1 fruit fly cellular context compared by ENCODE assay signal in the genomic region with DNA sequence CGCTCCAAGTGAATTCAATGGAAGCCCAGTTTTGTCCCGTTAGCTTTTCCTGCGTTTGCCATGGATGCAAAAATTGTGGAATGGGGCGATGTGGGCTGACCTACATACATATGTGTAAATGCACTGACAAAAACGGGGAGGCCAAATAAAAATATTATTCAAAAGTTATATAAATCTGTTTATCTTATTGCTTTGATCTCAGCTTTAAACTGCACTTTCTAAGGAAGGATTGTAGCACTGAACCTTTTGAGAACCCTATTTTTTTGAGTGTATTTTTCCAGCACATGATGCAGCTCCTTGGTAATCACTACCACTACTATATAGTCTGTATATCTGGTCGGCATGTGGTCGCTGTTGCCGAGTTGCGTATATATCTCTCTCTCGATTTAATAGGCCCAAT.
TF ChIP-seq lines count a peak whose summit lies in the region.

No protein-coding gene starts in this region.

TF ChIP-seq in whole organism, embryonic, 481 proteins besides CTCF, POLR2A, EP300 and RAD21 (continued from another document and continues in another):
- TF ChIP-seq trem (tag; optimal IDR thresholded peaks at IDR 0.05; lab: Kevin White, UChicago) = peak; percentile 21
- TF ChIP-seq bab2 (GFP tag; optimal IDR thresholded peaks at IDR 0.05; lab: Kevin White, UChicago) = no peak
- 0 out of 2 replicates have a peak, but pooled peaks have one; percentile 35 for TF ChIP-seq CG10959 (GFP tag; IDR thresholded peaks at IDR 0.05; lab: Robert Waterston, UW)
- TF ChIP-seq peb (GFP tag; IDR thresholded peaks at IDR 0.05; lab: Robert Waterston, UW) = no peak; the same call in 1 of the 2 replicates
- TF ChIP-seq ems (GFP tag; optimal IDR thresholded peaks at IDR 0.05; lab: Kevin White, UChicago) = peak; percentile 18
- no peak for TF ChIP-seq CG2120 (GFP tag; optimal IDR thresholded peaks at IDR 0.05; lab: Kevin White, UChicago)
- peak; percentile 24 for TF ChIP-seq scrt (GFP tag; optimal IDR thresholded peaks at IDR 0.05; lab: Kevin White, UChicago)
- peak in 1 of 2 experiments; percentile 55 for TF ChIP-seq Hr51 (GFP tag; optimal IDR thresholded peaks at IDR 0.05; lab: Kevin White, UChicago)
- no peak for TF ChIP-seq CG10274 (GFP tag; optimal IDR thresholded peaks at IDR 0.05; lab: Kevin White, UChicago)
- no peak for TF ChIP-seq exex (tag; optimal IDR thresholded peaks at IDR 0.05; lab: Kevin White, UChicago)
- TF ChIP-seq sob (GFP tag; IDR thresholded peaks at IDR 0.05; lab: Robert Waterston, UW) = peak; percentile 38; the same call in 1 of the 2 replicates
- no peak for TF ChIP-seq GATAe (GFP tag; conservative IDR thresholded peaks at IDR 0.05; lab: Robert Waterston, UW)
- peak; percentile 64; the same call in 1 of the 3 replicates for TF ChIP-seq zfh1 (GFP tag; IDR thresholded peaks at IDR 0.05; lab: Robert Waterston, UW)
- no peak for TF ChIP-seq fd3F (GFP tag; optimal IDR thresholded peaks at IDR 0.05; lab: Kevin White, UChicago)
- TF ChIP-seq Ets65A (GFP tag; lab: Kevin White, UChicago) = no peak
- TF ChIP-seq tx (GFP tag; optimal IDR thresholded peaks at IDR 0.05; lab: Kevin White, UChicago) = no peak
- no peak for TF ChIP-seq CG34224 (GFP tag; IDR thresholded peaks at IDR 0.05; lab: Robert Waterston, UW; ENCODE audit: partially characterized antibody)
- TF ChIP-seq Stat92E (GFP tag; optimal IDR thresholded peaks at IDR 0.05; lab: Kevin White, UChicago) = no peak
- TF ChIP-seq H15 (GFP tag; IDR thresholded peaks at IDR 0.05; lab: Robert Waterston, UW) = peak; percentile 53; the same call in 1 of the 3 replicates
- TF ChIP-seq tin (GFP tag; optimal IDR thresholded peaks at IDR 0.05; lab: Kevin White, UChicago) = peak; percentile 49
- peak; percentile 70 for TF ChIP-seq sisA (GFP tag; IDR thresholded peaks at IDR 0.05; lab: Robert Waterston, UW)
- no peak for TF ChIP-seq slp2 (GFP tag; optimal IDR thresholded peaks at IDR 0.05; lab: Kevin White, UChicago)
- TF ChIP-seq YL-1 (GFP tag; optimal IDR thresholded peaks at IDR 0.05; lab: Kevin White, UChicago) = no peak
- TF ChIP-seq CG6683 (GFP tag; optimal IDR thresholded peaks at IDR 0.05; lab: Kevin White, UChicago) = no peak
- TF ChIP-seq z (GFP tag; IDR thresholded peaks at IDR 0.05; lab: Robert Waterston, UW) = no peak
- peak; percentile 32 for TF ChIP-seq nom (GFP tag; optimal IDR thresholded peaks at IDR 0.05; lab: Kevin White, UChicago)
- TF ChIP-seq CG13296 (GFP tag; optimal IDR thresholded peaks at IDR 0.05; lab: Kevin White, UChicago) = peak; percentile 21
- TF ChIP-seq Bdp1 (GFP tag; optimal IDR thresholded peaks at IDR 0.05; lab: Kevin White, UChicago) = no peak
- no peak for TF ChIP-seq cato (GFP tag; optimal IDR thresholded peaks at IDR 0.05; lab: Kevin White, UChicago; ENCODE audit: borderline replicate concordance)
- TF ChIP-seq H2.0 (GFP tag; IDR thresholded peaks at IDR 0.05; lab: Robert Waterston, UW) = peak; percentile 44; the same call in 1 of the 2 replicates
- no peak for TF ChIP-seq CG6813 (GFP tag; optimal IDR thresholded peaks at IDR 0.05; lab: Kevin White, UChicago)
- peak; percentile 56; the same call in 1 of the 2 replicates for TF ChIP-seq Ada2b (GFP tag; IDR thresholded peaks at IDR 0.05; lab: Robert Waterston, UW)
- peak; percentile 19 to 35 for TF ChIP-seq chif (GFP tag; optimal IDR thresholded peaks at IDR 0.05; lab: Kevin White, UChicago)
- no peak for TF ChIP-seq yki (optimal IDR thresholded peaks at IDR 0.05; lab: Kevin White, UChicago)
- TF ChIP-seq Lpt (GFP tag; optimal IDR thresholded peaks at IDR 0.05; lab: Kevin White, UChicago) = no peak
- peak; percentile 34 for TF ChIP-seq Meics (GFP tag; optimal IDR thresholded peaks at IDR 0.05; lab: Kevin White, UChicago)
- TF ChIP-seq amos (GFP tag; IDR thresholded peaks at IDR 0.05; lab: Robert Waterston, UW; ENCODE audit: partially characterized antibody) = no peak
- no peak for TF ChIP-seq CG4360 (GFP tag; IDR thresholded peaks at IDR 0.05; lab: Robert Waterston, UW)
- TF ChIP-seq CG1233 (GFP tag; optimal IDR thresholded peaks at IDR 0.05; lab: Kevin White, UChicago) = peak; percentile 34
- peak; percentile 10 for TF ChIP-seq PHDP (tag; optimal IDR thresholded peaks at IDR 0.05; lab: Kevin White, UChicago)
- TF ChIP-seq Atf-2 (GFP tag; optimal IDR thresholded peaks at IDR 0.05; lab: Kevin White, UChicago) = no peak
- TF ChIP-seq CG16779 (GFP tag; IDR thresholded peaks at IDR 0.05; lab: Robert Waterston, UW) = no peak
- peak; percentile 48; the same call in 1 of the 2 replicates for TF ChIP-seq CG31224 (GFP tag; IDR thresholded peaks at IDR 0.05; lab: Robert Waterston, UW)
- TF ChIP-seq sr (GFP tag; IDR thresholded peaks at IDR 0.05; lab: Robert Waterston, UW) = no peak
- TF ChIP-seq chinmo (GFP tag; IDR thresholded peaks at IDR 0.05; lab: Robert Waterston, UW; ENCODE audit: partially characterized antibody) = no peak
- no peak for TF ChIP-seq CHES-1-like (GFP tag; optimal IDR thresholded peaks at IDR 0.05; lab: Kevin White, UChicago)
- no peak for TF ChIP-seq CG3407 (GFP tag; optimal IDR thresholded peaks at IDR 0.05; lab: Kevin White, UChicago)
- TF ChIP-seq Asciz (GFP tag; optimal IDR thresholded peaks at IDR 0.05; lab: Kevin White, UChicago) = peak; percentile 14
- no peak for TF ChIP-seq Sry-δ (GFP tag; optimal IDR thresholded peaks at IDR 0.05; lab: Kevin White, UChicago)
- no peak for TF ChIP-seq CG7987 (GFP tag; optimal IDR thresholded peaks at IDR 0.05; lab: Kevin White, UChicago)
- no peak for TF ChIP-seq CG10543 (GFP tag; optimal IDR thresholded peaks at IDR 0.05; lab: Kevin White, UChicago)
- TF ChIP-seq CG17186 (GFP tag; optimal IDR thresholded peaks at IDR 0.05; lab: Kevin White, UChicago) = no peak
- TF ChIP-seq Sox102F (GFP tag; optimal IDR thresholded peaks at IDR 0.05; lab: Kevin White, UChicago) = peak; percentile 37
- TF ChIP-seq sd (tag; optimal IDR thresholded peaks at IDR 0.05; lab: Kevin White, UChicago) = no peak
- TF ChIP-seq CG13894 (tag; optimal IDR thresholded peaks at IDR 0.05; lab: Kevin White, UChicago) = no peak
- peak; percentile 52; the same call in 1 of the 2 replicates for TF ChIP-seq CG32772 (GFP tag; IDR thresholded peaks at IDR 0.05; lab: Robert Waterston, UW)
- 0 out of 2 replicates have a peak, but pooled peaks have one; percentile 20 for TF ChIP-seq CG31441 (GFP tag; IDR thresholded peaks at IDR 0.05; lab: Robert Waterston, UW)
- no peak for TF ChIP-seq ash1 (GFP tag; optimal IDR thresholded peaks at IDR 0.05; lab: Kevin White, UChicago)
- no peak for TF ChIP-seq E2f2 (GFP tag; IDR thresholded peaks at IDR 0.05; lab: Robert Waterston, UW)
- TF ChIP-seq Oaz (GFP tag; IDR thresholded peaks at IDR 0.05; lab: Robert Waterston, UW) = no peak
- TF ChIP-seq Doc2 (GFP tag; IDR thresholded peaks at IDR 0.05; lab: Robert Waterston, UW) = no peak
- no peak for TF ChIP-seq grn (GFP tag; optimal IDR thresholded peaks at IDR 0.05; lab: Kevin White, UChicago)
- no peak; the same call in 1 of the 2 replicates for TF ChIP-seq CG9215 (GFP tag; IDR thresholded peaks at IDR 0.05; lab: Robert Waterston, UW)
- peak; percentile 59 for TF ChIP-seq CG4424 (GFP tag; optimal IDR thresholded peaks at IDR 0.05; lab: Kevin White, UChicago)
- TF ChIP-seq hbn (GFP tag; IDR thresholded peaks at IDR 0.05; lab: Robert Waterston, UW; ENCODE audit: partially characterized antibody) = no peak
- TF ChIP-seq Optix (GFP tag; IDR thresholded peaks at IDR 0.05; lab: Robert Waterston, UW) = 0 out of 3 replicates have a peak, but pooled peaks have one; percentile 33
- TF ChIP-seq CG5245 (GFP tag; optimal IDR thresholded peaks at IDR 0.05; lab: Kevin White, UChicago) = peak; percentile 60
- peak; percentile 12; the same call in 1 of the 2 replicates for TF ChIP-seq CG5953 (GFP tag; IDR thresholded peaks at IDR 0.05; lab: Robert Waterston, UW)
- TF ChIP-seq hth (optimal IDR thresholded peaks at IDR 0.05; lab: Kevin White, UChicago) = no peak
- TF ChIP-seq Mes4 (GFP tag; optimal IDR thresholded peaks at IDR 0.05; lab: Kevin White, UChicago) = no peak
- peak; percentile 22 for TF ChIP-seq CG9817 (tag; optimal IDR thresholded peaks at IDR 0.05; lab: Kevin White, UChicago)
- TF ChIP-seq dm (GFP tag; optimal IDR thresholded peaks at IDR 0.05; lab: Kevin White, UChicago) = no peak
- peak; percentile 66; the same call in 2 of the 3 replicates for TF ChIP-seq otp (GFP tag; IDR thresholded peaks at IDR 0.05; lab: Robert Waterston, UW)
- TF ChIP-seq CG4328 (GFP tag; optimal IDR thresholded peaks at IDR 0.05; lab: Kevin White, UChicago) = peak; percentile 6
- TF ChIP-seq ci (GFP tag; IDR thresholded peaks at IDR 0.05; lab: Robert Waterston, UW) = peak; percentile 72; the same call in 2 of the 3 replicates
- TF ChIP-seq sug (tag; optimal IDR thresholded peaks at IDR 0.05; lab: Kevin White, UChicago) = no peak
- no peak for TF ChIP-seq Kr (GFP tag; optimal IDR thresholded peaks at IDR 0.05; lab: Kevin White, UChicago)
- no peak for TF ChIP-seq pum (GFP tag; optimal IDR thresholded peaks at IDR 0.05; lab: Kevin White, UChicago)
- no peak for TF ChIP-seq cad (GFP tag; optimal IDR thresholded peaks at IDR 0.05; lab: Kevin White, UChicago)
- TF ChIP-seq ERR (GFP tag; optimal IDR thresholded peaks at IDR 0.05; lab: Kevin White, UChicago) = no peak
- TF ChIP-seq corto (GFP tag; optimal IDR thresholded peaks at IDR 0.05; lab: Kevin White, UChicago) = no peak
- TF ChIP-seq Hr39 (optimal IDR thresholded peaks at IDR 0.05; lab: Kevin White, UChicago) = no peak
- peak; percentile 32; the same call in 1 of the 2 replicates for TF ChIP-seq Xrp1 (GFP tag; IDR thresholded peaks at IDR 0.05; lab: Robert Waterston, UW)
- TF ChIP-seq Spps (tag; optimal IDR thresholded peaks at IDR 0.05; lab: Kevin White, UChicago) = no peak
- TF ChIP-seq Rx (GFP tag; IDR thresholded peaks at IDR 0.05; lab: Robert Waterston, UW) = 0 out of 2 replicates have a peak, but pooled peaks have one; percentile 12
- no peak for TF ChIP-seq Bgb (GFP tag; IDR thresholded peaks at IDR 0.05; lab: Robert Waterston, UW; ENCODE audit: partially characterized antibody)
- peak; percentile 13 for TF ChIP-seq Deaf1 (tag; optimal IDR thresholded peaks at IDR 0.05; lab: Kevin White, UChicago)
- TF ChIP-seq btn (GFP tag; optimal IDR thresholded peaks at IDR 0.05; lab: Kevin White, UChicago) = no peak
- TF ChIP-seq Fer1 (GFP tag; optimal IDR thresholded peaks at IDR 0.05; lab: Kevin White, UChicago) = peak; percentile 48
- no peak for TF ChIP-seq CG8478 (optimal IDR thresholded peaks at IDR 0.05; lab: Kevin White, UChicago)
- peak; percentile 66 for TF ChIP-seq vvl (GFP tag; IDR thresholded peaks at IDR 0.05; lab: Robert Waterston, UW)
- TF ChIP-seq CG6689 (GFP tag; IDR thresholded peaks at IDR 0.05; lab: Robert Waterston, UW) = peak; percentile 44; the same call in 1 of the 2 replicates
- no peak for TF ChIP-seq pzg (GFP tag; optimal IDR thresholded peaks at IDR 0.05; lab: Kevin White, UChicago)
- TF ChIP-seq bowl (GFP tag; IDR thresholded peaks at IDR 0.05; lab: Robert Waterston, UW) = no peak
- TF ChIP-seq CG6791 (GFP tag; IDR thresholded peaks at IDR 0.05; lab: Robert Waterston, UW; ENCODE audit: partially characterized antibody) = no peak
- TF ChIP-seq tio (GFP tag; optimal IDR thresholded peaks at IDR 0.05; lab: Kevin White, UChicago) = no peak
- no peak for TF ChIP-seq CG6272 (GFP tag; IDR thresholded peaks at IDR 0.05; lab: Robert Waterston, UW)
- TF ChIP-seq Med (GFP tag; lab: Kevin White, UChicago) = peak; percentile 82
- peak; percentile 10 for TF ChIP-seq CG15514 (GFP tag; optimal IDR thresholded peaks at IDR 0.05; lab: Kevin White, UChicago)
- TF ChIP-seq CG10366 (GFP tag; IDR thresholded peaks at IDR 0.05; lab: Robert Waterston, UW) = peak; percentile 40; the same call in 1 of the 2 replicates
- TF ChIP-seq CG31365 (tag; optimal IDR thresholded peaks at IDR 0.05; lab: Kevin White, UChicago) = no peak
- no peak for TF ChIP-seq gsb-n (tag; optimal IDR thresholded peaks at IDR 0.05; lab: Kevin White, UChicago)
- no peak for TF ChIP-seq CG33557 (GFP tag; optimal IDR thresholded peaks at IDR 0.05; lab: Kevin White, UChicago)
- TF ChIP-seq gem (tag; optimal IDR thresholded peaks at IDR 0.05; lab: Kevin White, UChicago) = peak; percentile 51
- TF ChIP-seq crc (GFP tag; optimal IDR thresholded peaks at IDR 0.05; lab: Kevin White, UChicago) = no peak
- no peak for TF ChIP-seq br (optimal IDR thresholded peaks at IDR 0.05; lab: Kevin White, UChicago)
- no peak for TF ChIP-seq CG9932 (GFP tag; IDR thresholded peaks at IDR 0.05; lab: Robert Waterston, UW)
- peak; percentile 38 for TF ChIP-seq CG30403 (GFP tag; optimal IDR thresholded peaks at IDR 0.05; lab: Kevin White, UChicago)
- peak; percentile 38 for TF ChIP-seq CG4820 (GFP tag; optimal IDR thresholded peaks at IDR 0.05; lab: Kevin White, UChicago)
- peak; percentile 58 for TF ChIP-seq CG17328 (GFP tag; IDR thresholded peaks at IDR 0.05; lab: Robert Waterston, UW)
- no peak for TF ChIP-seq sqz (GFP tag; optimal IDR thresholded peaks at IDR 0.05; lab: Kevin White, UChicago)
- no peak for TF ChIP-seq CG15696 (tag; optimal IDR thresholded peaks at IDR 0.05; lab: Kevin White, UChicago)
- TF ChIP-seq cg (GFP tag; optimal IDR thresholded peaks at IDR 0.05; lab: Kevin White, UChicago) = no peak
- TF ChIP-seq cas (GFP tag; IDR thresholded peaks at IDR 0.05; lab: Robert Waterston, UW) = no peak
- peak; percentile 11 for TF ChIP-seq az2 (GFP tag; optimal IDR thresholded peaks at IDR 0.05; lab: Kevin White, UChicago)
- no peak for TF ChIP-seq Hr78 (GFP tag; optimal IDR thresholded peaks at IDR 0.05; lab: Kevin White, UChicago)
- no peak for TF ChIP-seq CG18011 (GFP tag; optimal IDR thresholded peaks at IDR 0.05; lab: Kevin White, UChicago)
- no peak for TF ChIP-seq CG15073 (GFP tag; optimal IDR thresholded peaks at IDR 0.05; lab: Kevin White, UChicago)
- no peak for TF ChIP-seq en (GFP tag; optimal IDR thresholded peaks at IDR 0.05; lab: Kevin White, UChicago)
- peak in 1 of 2 experiments; percentile 33 for TF ChIP-seq Pdp1 (GFP tag; optimal IDR thresholded peaks at IDR 0.05; lab: Kevin White, UChicago)
- no peak for TF ChIP-seq CG6654 (GFP tag; optimal IDR thresholded peaks at IDR 0.05; lab: Kevin White, UChicago)
- TF ChIP-seq CG11456 (GFP tag; IDR thresholded peaks at IDR 0.05; lab: Robert Waterston, UW) = peak; percentile 56; the same call in 1 of the 3 replicates
- TF ChIP-seq ssp (GFP tag; IDR thresholded peaks at IDR 0.05; lab: Robert Waterston, UW) = no peak
- TF ChIP-seq Eip74EF (GFP tag; optimal IDR thresholded peaks at IDR 0.05; lab: Kevin White, UChicago) = no peak
- no peak for TF ChIP-seq gcm2 (GFP tag; optimal IDR thresholded peaks at IDR 0.05; lab: Kevin White, UChicago)
- peak; percentile 31 for TF ChIP-seq ATbp (GFP tag; optimal IDR thresholded peaks at IDR 0.05; lab: Kevin White, UChicago)
- no peak for TF ChIP-seq Side (GFP tag; optimal IDR thresholded peaks at IDR 0.05; lab: Kevin White, UChicago)
- TF ChIP-seq CG16863 (GFP tag; optimal IDR thresholded peaks at IDR 0.05; lab: Kevin White, UChicago) = no peak
